Worm (Caenorhabditis elegans): ENCODE measurements around the gene R07B1.6.

- TF ChIP-seq tbx-11 (GFP tag; IDR thresholded peaks at IDR 0.05), result no peak
- TF ChIP-seq tbx-37 (GFP tag; conservative IDR thresholded peaks at IDR 0.05), result no peak
- TF ChIP-seq ama-1 (optimal IDR thresholded peaks at IDR 0.05), result no peak
- no peak for TF ChIP-seq sea-1 (GFP tag; conservative IDR thresholded peaks at IDR 0.05)
- TF ChIP-seq hmbx-1 (tag; optimal IDR thresholded peaks at IDR 0.05), result no peak
- no peak for TF ChIP-seq flt-1 (GFP tag; IDR thresholded peaks at IDR 0.05)
- no peak for TF ChIP-seq ceh-13 (GFP tag; optimal IDR thresholded peaks at IDR 0.05)
- TF ChIP-seq B0310.2 (tag; optimal IDR thresholded peaks at IDR 0.05), result no peak
Observed at ce11 chrX:9822173-9822572, 44.3 kb upstream of the R07B1.6 start, which contains the start of gene dpy-22.

Data from whole organism, early embryonic.